Worm (Caenorhabditis elegans) whole organism, L4 larva: Measurements from ENCODE around the gene ZK512.8.
A peak's percentile ranks its signal among the peaks of the same experiment; 100 is the strongest.

ENCODE experiments used
- duxl-1 ChIP-seq: sonication (generic microtip); optimal IDR thresholded peaks from 2 replicates; lab custom pipeline; 2016; ENCODE audit warnings: mild to moderate bottlenecking, missing genetic modification characterization, moderate library complexity, missing compliant biosample characterization; ENCODE audit not compliant: poor library complexity
- jun-1 ChIP-seq: fragments of 150-350 bp; optimal IDR thresholded peaks from 2 replicates; lab custom pipeline; 2014; ENCODE audit warnings: missing biosample characterization, missing genetic modification reagents, missing genetic modification characterization
- nhr-28 ChIP-seq: fragments of 150-350 bp; optimal IDR thresholded peaks from 2 replicates; lab custom pipeline; 2014; ENCODE audit warnings: missing biosample characterization, missing genetic modification characterization
- nhr-77 ChIP-seq: fragments of 150-350 bp; optimal IDR thresholded peaks from 2 replicates; lab custom pipeline; 2014; ENCODE audit warnings: missing biosample characterization, missing genetic modification characterization
- pha-4 ChIP-seq, 2 experiments: fragments of 150-350 bp in 1 of 2; fragments of 200-800 bp in 1 of 2; sonication (Bioruptor generic) in 1 of 2; IDR thresholded peaks in 1 of 2; optimal IDR thresholded peaks in 1 of 2; 2 replicates each; pipeline versions ENCODE4 v1.3.6 to Lab custom; 2014 to 2022; ENCODE audit warnings: missing genetic modification characterization in 2 of 2, missing genetic modification reagents in 2 of 2, missing biosample characterization in 1 of 2, missing compliant biosample characterization in 1 of 2
- skn-1 ChIP-seq: fragments of 150-350 bp; optimal IDR thresholded peaks from 2 replicates; lab custom pipeline; 2014; ENCODE audit warnings: missing biosample characterization, missing genetic modification characterization
- spr-1 ChIP-seq: sonication (generic microtip); optimal IDR thresholded peaks from 2 replicates; lab custom pipeline; 2016; ENCODE audit warnings: mild to moderate bottlenecking, missing genetic modification characterization, missing compliant biosample characterization
- tra-1 ChIP-seq: fragments of 200-800 bp; sonication (Bioruptor generic); IDR thresholded peaks from 2 replicates; pipeline ENCODE4 v1.3.6; 2022; ENCODE audit warnings: missing genetic modification reagents, missing genetic modification characterization, missing compliant biosample characterization
- unc-39 ChIP-seq: sonication (generic microtip); optimal IDR thresholded peaks from 2 replicates; lab custom pipeline; 2017; ENCODE audit warnings: missing biosample characterization, missing genetic modification characterization

DNA sequence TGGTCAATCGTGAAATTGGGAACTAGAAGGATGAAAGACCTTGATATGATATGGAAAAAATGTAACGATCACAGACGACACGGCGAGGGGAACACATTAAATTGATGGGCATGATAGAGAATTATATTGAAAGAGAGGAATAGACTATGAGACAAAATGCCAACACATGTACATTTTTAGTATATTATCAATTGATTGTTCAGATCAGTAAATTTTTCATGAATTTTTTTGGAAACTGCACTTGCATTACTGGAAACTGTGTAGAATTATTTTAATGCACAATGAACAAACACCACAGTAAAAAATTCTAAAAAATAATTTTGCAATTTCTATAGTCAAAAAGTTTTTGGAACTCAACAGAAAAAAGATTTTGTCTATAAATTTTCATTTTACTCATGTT, 27.4 kb downstream of the ZK512.8 start:
- TF ChIP-seq unc-39: no peak
- no peak for TF ChIP-seq skn-1 (tag; lab: Kevin White, UChicago)
- TF ChIP-seq tra-1: no peak
- TF ChIP-seq nhr-28: peak; percentile 33
- TF ChIP-seq jun-1 (tag; lab: Kevin White, UChicago): no peak
- TF ChIP-seq spr-1 (tag; lab: Kevin White, UChicago): no peak
- no peak for TF ChIP-seq nhr-77 (tag; lab: Kevin White, UChicago)
- no peak for TF ChIP-seq duxl-1 (tag; lab: Kevin White, UChicago)
- no peak for TF ChIP-seq pha-4 (GFP tag; IDR thresholded peaks at IDR 0.05; lab: Robert Waterston, UW)
- no peak for TF ChIP-seq pha-4 (tag; optimal IDR thresholded peaks at IDR 0.05; lab: Kevin White, UChicago)
